Worm (Caenorhabditis elegans) whole organism, young adult: ENCODE data around the gene clec-66.

Experiments
- B0261.1 ChIP-seq: sonication (generic microtip); optimal IDR thresholded peaks from 2 replicates; lab custom pipeline; 2016; ENCODE audit warnings: mild to moderate bottlenecking, missing genetic modification characterization, moderate library complexity, missing compliant biosample characterization
- C06A6.2 ChIP-seq: fragments of 200-800 bp; sonication (Bioruptor generic); conservative IDR thresholded peaks from 2 replicates; pipeline ENCODE4 v1.3.6; 2022; ENCODE audit warnings: missing genetic modification characterization, missing compliant biosample characterization
- C17E4.6 ChIP-seq: fragments of 200-800 bp; sonication (Bioruptor generic); IDR thresholded peaks from 2 replicates; pipeline ENCODE4 v1.3.6; 2022; ENCODE audit warnings: missing genetic modification reagents, missing genetic modification characterization, missing compliant biosample characterization
- F33H1.4 ChIP-seq: fragments of 200-800 bp; sonication (Bioruptor generic); IDR thresholded peaks from 2 replicates; pipeline ENCODE4 v1.3.6; 2022; ENCODE audit warnings: missing genetic modification reagents, missing genetic modification characterization, missing compliant biosample characterization
- F37B4.10 ChIP-seq: fragments of 200-800 bp; sonication (Bioruptor generic); IDR thresholded peaks from 2 replicates; pipeline ENCODE4 v1.3.6; 2022; ENCODE audit warnings: missing genetic modification characterization, missing compliant biosample characterization
- F39B2.1 ChIP-seq: fragments of 200-800 bp; sonication (Bioruptor generic); IDR thresholded peaks from 2 replicates; pipeline ENCODE4 v1.3.6; 2022; ENCODE audit warnings: missing genetic modification reagents, missing genetic modification characterization, missing compliant biosample characterization
- F49E8.2 ChIP-seq: sonication (generic microtip); optimal IDR thresholded peaks from 3 replicates; lab custom pipeline; 2017; ENCODE audit warnings: missing genetic modification characterization, mild to moderate bottlenecking, missing compliant biosample characterization, antibody characterized with exemption, moderate library complexity; ENCODE audit not compliant: insufficient read depth
- K11D2.4 ChIP-seq: fragments of 200-800 bp; sonication (Bioruptor generic); IDR thresholded peaks from 2 replicates; pipeline ENCODE4 v1.3.6; 2022; ENCODE audit warnings: missing genetic modification reagents, missing genetic modification characterization, missing compliant biosample characterization
- T07F8.4 ChIP-seq: sonication (generic microtip); optimal IDR thresholded peaks from 2 replicates; lab custom pipeline; 2016; ENCODE audit warnings: mild to moderate bottlenecking, missing genetic modification characterization, moderate library complexity, missing compliant biosample characterization
- Y56A3A.18 ChIP-seq: fragments of 200-800 bp; sonication (Bioruptor generic); IDR thresholded peaks from 2 replicates; pipeline ENCODE4 v1.3.6; 2022; ENCODE audit warnings: missing genetic modification reagents, missing genetic modification characterization, missing compliant biosample characterization
- atf-7 ChIP-seq: sonication (generic microtip); optimal IDR thresholded peaks from 2 replicates; lab custom pipeline; 2017; ENCODE audit warnings: mild to moderate bottlenecking, missing genetic modification characterization, missing compliant biosample characterization
- athp-1 ChIP-seq: sonication (generic microtip); optimal IDR thresholded peaks from 2 replicates; lab custom pipeline; 2017; ENCODE audit warnings: mild to moderate bottlenecking, missing genetic modification characterization, missing compliant biosample characterization
- attf-6 ChIP-seq: fragments of 200-800 bp; sonication (Bioruptor generic); IDR thresholded peaks from 2 replicates; pipeline ENCODE4 v1.3.6; 2022; ENCODE audit warnings: missing genetic modification reagents, missing genetic modification characterization, missing compliant biosample characterization
- bed-2 ChIP-seq: fragments of 200-800 bp; sonication (Bioruptor generic); IDR thresholded peaks from 2 replicates; pipeline ENCODE4 v1.3.6; 2022; ENCODE audit warnings: missing genetic modification reagents, missing genetic modification characterization, missing compliant biosample characterization
- ceh-100 ChIP-seq: fragments of 200-800 bp; sonication (Bioruptor generic); IDR thresholded peaks from 2 replicates; pipeline ENCODE4 v1.3.6; 2022; ENCODE audit warnings: missing genetic modification reagents, missing genetic modification characterization, missing compliant biosample characterization
- chd-7 ChIP-seq: sonication (generic microtip); optimal IDR thresholded peaks from 2 replicates; lab custom pipeline; 2016; ENCODE audit warnings: mild to moderate bottlenecking, missing genetic modification characterization, moderate library complexity, missing compliant biosample characterization
- dpff-1 ChIP-seq: sonication (generic microtip); optimal IDR thresholded peaks from 2 replicates; lab custom pipeline; 2017; ENCODE audit warnings: mild to moderate bottlenecking, missing genetic modification characterization, missing compliant biosample characterization
- ekl-4 ChIP-seq: fragments of 200-800 bp; sonication (Bioruptor generic); IDR thresholded peaks from 2 replicates; pipeline ENCODE4 v1.3.6; 2022; ENCODE audit warnings: missing genetic modification reagents, missing genetic modification characterization, missing compliant biosample characterization
- him-1 ChIP-seq: sonication (generic microtip); optimal IDR thresholded peaks from 2 replicates; lab custom pipeline; 2016; ENCODE audit warnings: missing genotype, missing genetic modification reagents, missing genetic modification characterization, missing compliant biosample characterization
- hlh-26 ChIP-seq: fragments of 200-800 bp; sonication (Bioruptor generic); conservative IDR thresholded peaks from 2 replicates; pipeline ENCODE4 v1.3.6; 2022; ENCODE audit warnings: missing genetic modification reagents, missing genetic modification characterization, missing compliant biosample characterization
- hmg-1.2 ChIP-seq: fragments of 200-800 bp; sonication (Bioruptor generic); IDR thresholded peaks from 2 replicates; pipeline ENCODE4 v1.3.6; 2022; ENCODE audit warnings: missing genetic modification reagents, missing genetic modification characterization, missing compliant biosample characterization
- hmg-20 ChIP-seq: fragments of 200-800 bp; sonication (Bioruptor generic); IDR thresholded peaks from 2 replicates; pipeline ENCODE4 v1.3.6; 2022; ENCODE audit warnings: missing genetic modification reagents, missing genetic modification characterization, missing compliant biosample characterization
- hrde-1 ChIP-seq: sonication (generic microtip); optimal IDR thresholded peaks from 2 replicates; lab custom pipeline; 2016; ENCODE audit warnings: missing genetic modification characterization, mild to moderate bottlenecking, missing compliant biosample characterization, moderate library complexity, missing genotype, missing genetic modification reagents, borderline replicate concordance
- lin-26 ChIP-seq: fragments of 200-800 bp; sonication (Bioruptor generic); IDR thresholded peaks from 2 replicates; pipeline ENCODE4 v1.3.6; 2022; ENCODE audit warnings: missing genetic modification reagents, missing genetic modification characterization, missing compliant biosample characterization
- lin-54 ChIP-seq: fragments of 200-800 bp; sonication (Bioruptor generic); optimal IDR thresholded peaks from 2 replicates; lab custom pipeline; 2018; ENCODE audit warnings: mild to moderate bottlenecking, missing genetic modification characterization, missing compliant biosample characterization
- mcd-1 ChIP-seq: fragments of 200-800 bp; sonication (Bioruptor generic); IDR thresholded peaks from 2 replicates; pipeline ENCODE4 v1.3.6; 2022; ENCODE audit warnings: missing genetic modification reagents, missing genetic modification characterization, missing compliant biosample characterization
- mes-4 ChIP-seq: sonication (generic microtip); optimal IDR thresholded peaks from 2 replicates; lab custom pipeline; 2016; ENCODE audit warnings: missing genotype, missing genetic modification characterization, missing compliant biosample characterization
- nfya-1 ChIP-seq: sonication (generic microtip); optimal IDR thresholded peaks from 2 replicates; lab custom pipeline; 2017; ENCODE audit warnings: antibody characterized with exemption, missing compliant biosample characterization, missing genetic modification characterization, borderline replicate concordance; ENCODE audit not compliant: insufficient read depth
- pha-4 ChIP-seq: fragments of 150-350 bp; sonication (generic microtip); optimal IDR thresholded peaks from 2 replicates; lab custom pipeline; 2014; ENCODE audit warnings: missing biosample characterization, missing genetic modification reagents, missing genetic modification characterization
- rcor-1 ChIP-seq: fragments of 200-800 bp; sonication (Bioruptor generic); IDR thresholded peaks from 2 replicates; pipeline ENCODE4 v1.3.6; 2022; ENCODE audit warnings: missing genetic modification reagents, missing genetic modification characterization, missing compliant biosample characterization
- rec-8 ChIP-seq, 2 experiments: sonication (generic microtip); optimal IDR thresholded peaks; 2 replicates each; lab custom pipeline; 2016; ENCODE audit warnings: mild to moderate bottlenecking in 2 of 2, missing genetic modification characterization in 2 of 2, missing genetic modification reagents in 2 of 2, missing genotype in 2 of 2, missing biosample characterization in 1 of 2, missing compliant biosample characterization in 1 of 2, moderate library complexity in 1 of 2
- repo-1 ChIP-seq: sonication (generic microtip); optimal IDR thresholded peaks from 2 replicates; lab custom pipeline; 2017; ENCODE audit warnings: mild to moderate bottlenecking, missing genetic modification characterization, missing compliant biosample characterization
- snpc-1.1 ChIP-seq: sonication (generic microtip); optimal IDR thresholded peaks from 2 replicates; lab custom pipeline; 2017; ENCODE audit warnings: missing genetic modification characterization, mild to moderate bottlenecking, missing compliant biosample characterization, antibody characterized with exemption, moderate library complexity, missing genotype, missing genetic modification reagents; ENCODE audit not compliant: insufficient read depth
- snpc-4 ChIP-seq, 5 experiments: fragments of 150-350 bp in 1 of 5; sonication (generic microtip) in 4 of 5; optimal IDR thresholded peaks; 2 replicates each; lab custom pipeline; 2014 to 2018; ENCODE audit warnings: missing genetic modification characterization in 5 of 5, missing biosample characterization in 3 of 5, antibody characterized with exemption in 2 of 5, mild to moderate bottlenecking in 2 of 5, missing compliant biosample characterization in 2 of 5, missing genotype in 2 of 5, moderate library complexity in 2 of 5, missing genetic modification reagents in 1 of 5
- sptf-2 ChIP-seq: fragments of 200-800 bp; sonication (Bioruptor generic); optimal IDR thresholded peaks from 2 replicates; lab custom pipeline; 2018; ENCODE audit warnings: mild to moderate bottlenecking, missing genetic modification characterization, missing compliant biosample characterization
- tbp1 ChIP-seq: fragments of 200-800 bp; sonication (Bioruptor generic); optimal IDR thresholded peaks from 2 replicates; lab custom pipeline; 2018; ENCODE audit warnings: mild to moderate bottlenecking, missing genetic modification characterization, missing compliant biosample characterization
- tlf-1 ChIP-seq: fragments of 200-800 bp; sonication (Bioruptor generic); optimal IDR thresholded peaks from 2 replicates; lab custom pipeline; 2018; ENCODE audit warnings: mild to moderate bottlenecking, missing genetic modification characterization, missing compliant biosample characterization
- unc-130 ChIP-seq: sonication (generic microtip); optimal IDR thresholded peaks from 2 replicates; lab custom pipeline; 2016; ENCODE audit warnings: missing genetic modification reagents, missing genetic modification characterization, missing compliant biosample characterization
- xnd-1 ChIP-seq: sonication (generic microtip); optimal IDR thresholded peaks from 2 replicates; lab custom pipeline; 2016; ENCODE audit warnings: missing genotype, missing genetic modification reagents, missing genetic modification characterization, missing compliant biosample characterization
- ztf-22 ChIP-seq: fragments of 200-800 bp; sonication (Bioruptor generic); optimal IDR thresholded peaks from 2 replicates; lab custom pipeline; 2018; ENCODE audit warnings: mild to moderate bottlenecking, missing genetic modification characterization, moderate library complexity, missing compliant biosample characterization

Gene clec-66

ce11 chrII:12923225-12923624 lies 19.0 kb downstream of the clec-66 start (continued):
- TF ChIP-seq athp-1 (peak; percentile 53), F33H1.4 (GFP tag; lab: Robert Waterston, UW) (0 out of 2 replicates have a peak, but pooled peaks have one; percentile 29), snpc-4 (GFP tag; optimal IDR thresholded peaks at IDR 0.05; lab: Kevin White, UChicago) (peak; percentile 6), snpc-4 (tag; optimal IDR thresholded peaks at IDR 0.05; lab: Kevin White, UChicago) (peak in 1 of 4 experiments; percentile 3), B0261.1 (tag; lab: Kevin White, UChicago) (no peak), lin-54 (GFP tag; lab: Kevin White, UChicago) (peak; percentile 30), mcd-1 (GFP tag; lab: Robert Waterston, UW) (no peak), lin-26 (GFP tag; lab: Robert Waterston, UW) (no peak), sptf-2 (GFP tag; lab: Kevin White, UChicago) (no peak), ceh-100 (GFP tag; lab: Robert Waterston, UW) (0 out of 2 replicates have a peak, but pooled peaks have one; percentile 14), F37B4.10 (GFP tag; lab: Robert Waterston, UW) (no peak), bed-2 (no peak), C06A6.2 (GFP tag; lab: Robert Waterston, UW) (no peak), nfya-1 (tag; lab: Kevin White, UChicago) (no peak), F49E8.2 (peak; percentile 78), F39B2.1 (GFP tag; lab: Robert Waterston, UW) (no peak), rec-8 (tag; optimal IDR thresholded peaks at IDR 0.05; lab: Kevin White, UChicago) (peak in 1 of 2 experiments; percentile 45), him-1 (tag; lab: Kevin White, UChicago) (peak; percentile 46), hrde-1 (tag; lab: Kevin White, UChicago) (peak; percentile 91), hmg-1.2 (GFP tag; lab: Robert Waterston, UW) (no peak), hmg-20 (GFP tag; lab: Robert Waterston, UW) (no peak), dpff-1 (tag; lab: Kevin White, UChicago) (no peak), C17E4.6 (GFP tag; lab: Robert Waterston, UW) (no peak), tbp1 (GFP tag; lab: Kevin White, UChicago) (no peak), mes-4 (tag; lab: Kevin White, UChicago) (no peak), unc-130 (GFP tag; lab: Kevin White, UChicago) (peak; percentile 32), snpc-1.1 (tag; lab: Kevin White, UChicago) (peak; percentile 47), pha-4 (tag; lab: Kevin White, UChicago) (no peak), rcor-1 (GFP tag; lab: Robert Waterston, UW) (no peak), repo-1 (peak; percentile 47), ekl-4 (GFP tag; lab: Robert Waterston, UW) (peak; percentile 68), atf-7 (tag; lab: Kevin White, UChicago) (no peak), ztf-22 (GFP tag; lab: Kevin White, UChicago) (no peak), T07F8.4 (tag; lab: Kevin White, UChicago) (no peak), Y56A3A.18 (no peak), hlh-26 (GFP tag; lab: Robert Waterston, UW) (no peak), K11D2.4 (GFP tag; lab: Robert Waterston, UW) (no peak), chd-7 (tag; lab: Kevin White, UChicago) (peak; percentile 6), attf-6 (0 out of 2 replicates have a peak, but pooled peaks have one; percentile 63), tlf-1 (GFP tag; lab: Kevin White, UChicago) (no peak), xnd-1 (tag; lab: Kevin White, UChicago) (peak; percentile 46)
